Fruit fly (Drosophila melanogaster) whole organism, adult: Measurements from ENCODE around the gene Or67d.

Experiments
- CG12768 ChIP-seq: fragments of 200-800 bp; sonication (Bioruptor generic); optimal IDR thresholded peaks from 2 replicates; lab custom pipeline; 2017; ENCODE audit warnings: missing biosample characterization, missing genetic modification characterization, mild to moderate bottlenecking, moderate library complexity, missing genetic modification reagents
- CG14711 ChIP-seq: fragments of 200-800 bp; sonication (Bioruptor generic); optimal IDR thresholded peaks from 2 replicates; lab custom pipeline; 2018; ENCODE audit warnings: missing biosample characterization, mild to moderate bottlenecking, missing genetic modification characterization, moderate library complexity
- CG1620 ChIP-seq: fragments of 200-800 bp; sonication (Bioruptor generic); optimal IDR thresholded peaks from 2 replicates; lab custom pipeline; 2016; ENCODE audit warnings: missing biosample characterization, missing genetic modification characterization
- CG5204 ChIP-seq: fragments of 200-800 bp; sonication (Bioruptor generic); optimal IDR thresholded peaks from 2 replicates; lab custom pipeline; 2016; ENCODE audit warnings: missing biosample characterization, missing genetic modification characterization
- CG7045 ChIP-seq: fragments of 200-800 bp; sonication (Bioruptor generic); optimal IDR thresholded peaks from 2 replicates; lab custom pipeline; 2017; ENCODE audit warnings: missing biosample characterization, mild to moderate bottlenecking, missing genetic modification characterization
- CG7101 ChIP-seq: fragments of 200-800 bp; sonication (Bioruptor generic); optimal IDR thresholded peaks from 2 replicates; lab custom pipeline; 2018; ENCODE audit warnings: missing biosample characterization, mild to moderate bottlenecking, missing genetic modification characterization, moderate library complexity
- Hr96 ChIP-seq: fragments of 200-800 bp; sonication (Bioruptor generic); optimal IDR thresholded peaks from 2 replicates; lab custom pipeline; 2016; ENCODE audit warnings: missing biosample characterization, missing genetic modification characterization
- Mnt ChIP-seq: fragments of 200-800 bp; sonication (Bioruptor generic); optimal IDR thresholded peaks from 2 replicates; lab custom pipeline; 2016; ENCODE audit warnings: missing biosample characterization, mild to moderate bottlenecking, missing genetic modification characterization
- cic ChIP-seq: fragments of 200-800 bp; sonication (Bioruptor generic); optimal IDR thresholded peaks from 2 replicates; lab custom pipeline; 2017; ENCODE audit warnings: missing biosample characterization, mild to moderate bottlenecking, missing genetic modification characterization, moderate library complexity
- cnc ChIP-seq, 2 experiments: fragments of >200 bp; optimal IDR thresholded peaks; 2 replicates each; lab custom pipeline; 2017
- kay ChIP-seq: fragments of 200-800 bp; sonication (Bioruptor generic); peaks from one replicate; lab custom pipeline; 2016; ENCODE audit warnings: missing biosample characterization, missing genetic modification characterization, borderline replicate concordance
- pad ChIP-seq: fragments of 200-800 bp; sonication (Bioruptor generic); optimal IDR thresholded peaks from 3 replicates; lab custom pipeline; 2017; ENCODE audit warnings: missing biosample characterization, missing genetic modification characterization, mild to moderate bottlenecking, moderate library complexity, missing genetic modification reagents

DNA sequence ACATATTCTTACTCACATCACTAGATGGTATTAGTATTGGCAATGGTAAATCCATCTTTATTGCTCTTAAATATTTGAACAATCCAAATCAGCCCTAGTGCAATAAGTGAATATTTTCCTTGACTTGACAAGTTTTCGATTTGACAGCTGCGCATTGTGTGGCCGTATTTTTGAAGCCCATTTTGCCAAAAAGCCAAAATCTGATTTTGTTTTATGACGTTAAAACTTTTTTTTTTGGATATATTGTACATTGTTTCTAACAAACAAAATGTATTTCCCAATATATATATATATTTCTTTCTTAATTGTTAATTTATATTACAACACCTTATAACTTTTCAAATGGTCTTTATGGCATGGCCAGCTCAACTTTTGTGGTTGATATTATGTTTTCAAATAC, 6.0 kb upstream of the Or67d start, which contains the start of gene can:
- TF ChIP-seq CG14711 (tag; lab: Kevin White, UChicago) (no peak), cic (no peak), kay (no peak), CG5204 (no peak), cnc (optimal IDR thresholded peaks at IDR 0.05; lab: Kevin White, UChicago) (no peak), pad (GFP tag; lab: Kevin White, UChicago) (no peak), CG7045 (GFP tag; lab: Kevin White, UChicago) (no peak), CG7101 (no peak), Mnt (GFP tag; lab: Kevin White, UChicago) (no peak), CG12768 (no peak), Hr96 (GFP tag; lab: Kevin White, UChicago) (no peak), CG1620 (no peak)
